Worm (Caenorhabditis elegans) whole organism, late embryonic: ENCODE measurements around the gene msp-63.

Source experiments
- F13H6.1 ChIP-seq: sonication (generic microtip); optimal IDR thresholded peaks from 2 replicates; lab custom pipeline; 2016; ENCODE audit warnings: missing genetic modification characterization, missing compliant biosample characterization
- ceh-30 ChIP-seq: fragments of 150-350 bp; optimal IDR thresholded peaks from 2 replicates; lab custom pipeline; 2014; ENCODE audit warnings: missing biosample characterization, missing genetic modification characterization
- hlh-6 ChIP-seq: sonication (generic microtip); optimal IDR thresholded peaks from 2 replicates; lab custom pipeline; 2016; ENCODE audit warnings: missing genotype, missing genetic modification characterization, missing compliant biosample characterization
- nfya-1 ChIP-seq: sonication (generic microtip); optimal IDR thresholded peaks from 2 replicates; lab custom pipeline; 2017; ENCODE audit warnings: missing genetic modification characterization, mild to moderate bottlenecking, missing compliant biosample characterization, antibody characterized with exemption, moderate library complexity
- rnt-1 ChIP-seq: sonication (generic microtip); optimal IDR thresholded peaks from 2 replicates; lab custom pipeline; 2016; ENCODE audit warnings: missing genetic modification characterization, missing compliant biosample characterization

ce11 chrII:5774120-5774519 lies 23.1 kb downstream of the msp-63 start, which contains the start of the genes dmd-5 and F10C1.1:
- no peak for TF ChIP-seq hlh-6 (tag; lab: Kevin White, UChicago)
- no peak for TF ChIP-seq nfya-1 (tag; lab: Kevin White, UChicago)
- no peak for TF ChIP-seq F13H6.1 (tag; lab: Kevin White, UChicago)
- no peak for TF ChIP-seq rnt-1 (tag; lab: Kevin White, UChicago)
- no peak for TF ChIP-seq ceh-30
